Fruit fly (Drosophila melanogaster) whole organism, embryonic: Measurements from ENCODE around the gene Pif1B.

Source experiments
- Abd-B ChIP-seq: fragments of 200-800 bp; sonication (Bioruptor generic); optimal IDR thresholded peaks from 2 replicates; lab custom pipeline; 2018; ENCODE audit warnings: missing biosample characterization, mild to moderate bottlenecking, missing genetic modification characterization, moderate library complexity
- Atf6 ChIP-seq: fragments of 200-800 bp; sonication (Bioruptor generic); IDR thresholded peaks from 2 replicates; pipeline ENCODE4 v1.3.6; 2022; ENCODE audit warnings: missing biosample characterization, missing genetic modification characterization
- C15 ChIP-seq: fragments of 200-800 bp; sonication (Bioruptor generic); IDR thresholded peaks from 3 replicates; pipeline ENCODE4 v1.3.6; 2022; ENCODE audit warnings: missing biosample characterization, missing genetic modification characterization
- CG10543 ChIP-seq: fragments of 200-800 bp; sonication (Bioruptor generic); optimal IDR thresholded peaks from 3 replicates; lab custom pipeline; 2017; ENCODE audit warnings: missing biosample characterization, mild to moderate bottlenecking, missing genetic modification characterization, moderate library complexity
- CG12155 ChIP-seq: fragments of 200-800 bp; sonication (Bioruptor generic); optimal IDR thresholded peaks from 3 replicates; lab custom pipeline; 2016; ENCODE audit warnings: missing biosample characterization, missing genetic modification characterization
- CG12299 ChIP-seq: fragments of 200-800 bp; sonication (Bioruptor generic); optimal IDR thresholded peaks from 2 replicates; lab custom pipeline; 2018; ENCODE audit warnings: missing biosample characterization, mild to moderate bottlenecking, missing genetic modification characterization
- CG13123 ChIP-seq: fragments of 200-800 bp; sonication (Bioruptor generic); optimal IDR thresholded peaks from 2 replicates; lab custom pipeline; 2016; ENCODE audit warnings: missing biosample characterization, missing genetic modification characterization
- CG14965 ChIP-seq: fragments of 200-800 bp; sonication (Bioruptor generic); optimal IDR thresholded peaks from 2 replicates; lab custom pipeline; 2016; ENCODE audit warnings: missing biosample characterization, missing genetic modification characterization, borderline replicate concordance
- CG15601 ChIP-seq: fragments of 200-800 bp; sonication (Bioruptor generic); optimal IDR thresholded peaks from 3 replicates; lab custom pipeline; 2019; ENCODE audit warnings: missing biosample characterization, mild to moderate bottlenecking, missing genetic modification characterization, moderate library complexity
- CG16863 ChIP-seq: fragments of 200-800 bp; sonication (Bioruptor generic); optimal IDR thresholded peaks from 3 replicates; lab custom pipeline; 2016; ENCODE audit warnings: missing biosample characterization, missing genetic modification characterization
- CG17802 ChIP-seq: fragments of 200-800 bp; sonication (Bioruptor generic); optimal IDR thresholded peaks from 2 replicates; lab custom pipeline; 2018; ENCODE audit warnings: missing biosample characterization, mild to moderate bottlenecking, missing genetic modification characterization, moderate library complexity
- CG2199 ChIP-seq: fragments of 200-800 bp; sonication (Bioruptor generic); IDR thresholded peaks from 3 replicates; pipeline ENCODE4 v1.3.6; 2022; ENCODE audit warnings: missing biosample characterization, missing genetic modification characterization
- CG30020 ChIP-seq: fragments of 200-800 bp; optimal IDR thresholded peaks from 2 replicates; lab custom pipeline; 2019; ENCODE audit warnings: missing biosample characterization, mild to moderate bottlenecking, missing genetic modification characterization, moderate library complexity
- CG33213 ChIP-seq: fragments of 200-800 bp; sonication (Bioruptor generic); optimal IDR thresholded peaks from 3 replicates; lab custom pipeline; 2016; ENCODE audit warnings: missing biosample characterization, missing genetic modification characterization
- CG34422 ChIP-seq: fragments of 200-800 bp; sonication (Bioruptor generic); IDR thresholded peaks from 3 replicates; pipeline ENCODE4 v1.3.6; 2022; ENCODE audit warnings: missing biosample characterization, missing genetic modification characterization
- CG3726 ChIP-seq: fragments of 200-800 bp; sonication (Bioruptor generic); IDR thresholded peaks from 3 replicates; pipeline ENCODE4, ENCODE4 v1.3.6; 2022; ENCODE audit warnings: missing biosample characterization, missing genetic modification characterization
- CG6272 ChIP-seq: fragments of 200-800 bp; sonication (Bioruptor generic); IDR thresholded peaks from 2 replicates; pipeline ENCODE4 v1.3.6; 2022; ENCODE audit warnings: missing biosample characterization, missing genetic modification characterization
- CG7357 ChIP-seq: fragments of 200-800 bp; sonication (Bioruptor generic); IDR thresholded peaks from 3 replicates; pipeline ENCODE4 v1.3.6; 2022; ENCODE audit warnings: missing biosample characterization, missing genetic modification characterization
- CG8281 ChIP-seq: fragments of 200-800 bp; sonication (Bioruptor generic); optimal IDR thresholded peaks from 2 replicates; lab custom pipeline; 2018; ENCODE audit warnings: missing biosample characterization, mild to moderate bottlenecking, missing genetic modification characterization, moderate library complexity
- CHES-1-like ChIP-seq: fragments of 200-800 bp; sonication (Bioruptor generic); optimal IDR thresholded peaks from 2 replicates; lab custom pipeline; 2016; ENCODE audit warnings: missing biosample characterization, missing genetic modification characterization
- Fer1 ChIP-seq: fragments of 200-800 bp; sonication (Bioruptor generic); optimal IDR thresholded peaks from 2 replicates; lab custom pipeline; 2017; ENCODE audit warnings: missing biosample characterization, mild to moderate bottlenecking, missing genetic modification characterization
- HLH54F ChIP-seq: fragments of 200-800 bp; sonication (Bioruptor generic); optimal IDR thresholded peaks from 3 replicates; lab custom pipeline; 2016; ENCODE audit warnings: missing biosample characterization, missing genetic modification characterization
- Myb ChIP-seq: fragments of 200-800 bp; sonication (Bioruptor generic); optimal IDR thresholded peaks from 2 replicates; lab custom pipeline; 2016; ENCODE audit warnings: missing biosample characterization, missing genetic modification characterization
- Pdp1 ChIP-seq, 2 experiments: fragments of 200-800 bp; sonication (Bioruptor generic); optimal IDR thresholded peaks; 3 replicates each; lab custom pipeline; 2016; ENCODE audit warnings: missing biosample characterization in 2 of 2, missing genetic modification characterization in 2 of 2, mild to moderate bottlenecking in 1 of 2, moderate library complexity in 1 of 2
- Sry-δ ChIP-seq: fragments of 200-800 bp; sonication (Bioruptor generic); optimal IDR thresholded peaks from 2 replicates; lab custom pipeline; 2016; ENCODE audit warnings: missing biosample characterization, missing genetic modification characterization
- Taf1 ChIP-seq: fragments of 200-800 bp; sonication (Bioruptor generic); IDR thresholded peaks from 2 replicates; pipeline ENCODE4 v1.3.6; 2022; ENCODE audit warnings: missing biosample characterization, missing genetic modification characterization
- Usf ChIP-seq: fragments of 200-800 bp; sonication (Bioruptor generic); optimal IDR thresholded peaks from 2 replicates; lab custom pipeline; 2017; ENCODE audit warnings: missing genotype, missing biosample characterization, missing genetic modification characterization
- ac ChIP-seq: fragments of 200-800 bp; sonication (Bioruptor generic); optimal IDR thresholded peaks from 3 replicates; lab custom pipeline; 2017; ENCODE audit warnings: missing biosample characterization, mild to moderate bottlenecking, missing genetic modification characterization
- bigmax ChIP-seq: fragments of 200-800 bp; sonication (Bioruptor generic); optimal IDR thresholded peaks from 2 replicates; lab custom pipeline; 2018; ENCODE audit warnings: missing biosample characterization, mild to moderate bottlenecking, missing genetic modification characterization
- caup ChIP-seq: fragments of 200-800 bp; sonication (Bioruptor generic); optimal IDR thresholded peaks from 3 replicates; lab custom pipeline; 2017; ENCODE audit warnings: missing biosample characterization, mild to moderate bottlenecking, missing genetic modification characterization, moderate library complexity; ENCODE audit not compliant: severe bottlenecking
- chinmo ChIP-seq: fragments of 200-800 bp; sonication (Bioruptor generic); IDR thresholded peaks from 4 replicates; pipeline ENCODE4 v1.3.6; 2022; ENCODE audit warnings: missing biosample characterization, missing genetic modification characterization; ENCODE audit not compliant: partially characterized antibody
- chm ChIP-seq: fragments of 200-800 bp; sonication (Bioruptor generic); IDR thresholded peaks from 2 replicates; pipeline ENCODE4 v1.3.6; 2022; ENCODE audit warnings: missing biosample characterization, missing genetic modification characterization
- corto ChIP-seq: fragments of 200-800 bp; sonication (Bioruptor generic); optimal IDR thresholded peaks from 2 replicates; lab custom pipeline; 2016; ENCODE audit warnings: missing biosample characterization, mild to moderate bottlenecking, missing genetic modification characterization, moderate library complexity
- ems ChIP-seq: fragments of 200-800 bp; sonication (Bioruptor generic); optimal IDR thresholded peaks from 3 replicates; lab custom pipeline; 2016; ENCODE audit warnings: missing biosample characterization, missing genetic modification characterization
- grau ChIP-seq: fragments of 200-800 bp; optimal IDR thresholded peaks from 3 replicates; lab custom pipeline; 2019; ENCODE audit warnings: missing biosample characterization, mild to moderate bottlenecking, missing genetic modification characterization, moderate library complexity
- hbn ChIP-seq: fragments of 200-800 bp; sonication (Bioruptor generic); IDR thresholded peaks from 2 replicates; pipeline ENCODE4 v1.3.6; 2022; ENCODE audit warnings: missing biosample characterization, missing genetic modification characterization; ENCODE audit not compliant: partially characterized antibody
- nmo ChIP-seq: fragments of 200-800 bp; sonication (Bioruptor generic); optimal IDR thresholded peaks from 2 replicates; lab custom pipeline; 2018; ENCODE audit warnings: missing biosample characterization, mild to moderate bottlenecking, missing genetic modification characterization, moderate library complexity
- pan ChIP-seq, 4 experiments: fragments of >200 bp in 3 of 4; fragments of 200-800 bp in 1 of 4; sonication (Bioruptor generic) in 1 of 4; optimal IDR thresholded peaks in 3 of 4; IDR thresholded peaks in 1 of 4; 2 replicates each; pipeline versions ENCODE4 v1.3.6 to Lab custom; 2017 to 2022; ENCODE audit warnings: missing biosample characterization in 2 of 4, missing genetic modification characterization in 2 of 4, mixed read lengths in 1 of 4
- phol ChIP-seq: fragments of 200-800 bp; sonication (Bioruptor generic); optimal IDR thresholded peaks from 3 replicates; lab custom pipeline; 2018; ENCODE audit warnings: missing biosample characterization, mild to moderate bottlenecking, missing genetic modification characterization, moderate library complexity
- ro ChIP-seq: fragments of 200-800 bp; sonication (Bioruptor generic); IDR thresholded peaks from 2 replicates; pipeline ENCODE4 v1.3.6; 2022; ENCODE audit warnings: missing biosample characterization, missing genetic modification characterization
- seq ChIP-seq: fragments of 200-800 bp; sonication (Bioruptor generic); IDR thresholded peaks from 2 replicates; pipeline ENCODE4 v1.3.6; 2022; ENCODE audit warnings: missing biosample characterization, missing genetic modification characterization
- shn ChIP-seq: fragments of 200-800 bp; sonication (Bioruptor generic); optimal IDR thresholded peaks from 3 replicates; lab custom pipeline; 2016; ENCODE audit warnings: missing biosample characterization, missing genetic modification characterization
- so ChIP-seq: fragments of 200-800 bp; sonication (Bioruptor generic); IDR thresholded peaks from 3 replicates; pipeline ENCODE4 v1.3.6; 2022; ENCODE audit warnings: missing biosample characterization, missing genetic modification characterization
- stwl ChIP-seq: fragments of 200-800 bp; sonication (Bioruptor generic); optimal IDR thresholded peaks from 3 replicates; lab custom pipeline; 2018; ENCODE audit warnings: missing biosample characterization, mild to moderate bottlenecking, missing genetic modification characterization, moderate library complexity
- sug ChIP-seq: fragments of 200-800 bp; optimal IDR thresholded peaks from 2 replicates; lab custom pipeline; 2019; ENCODE audit warnings: missing biosample characterization, mild to moderate bottlenecking, missing genetic modification characterization, moderate library complexity
- tx ChIP-seq: fragments of 200-800 bp; sonication (Bioruptor generic); optimal IDR thresholded peaks from 2 replicates; lab custom pipeline; 2016; ENCODE audit warnings: missing biosample characterization, missing genetic modification characterization
- wek ChIP-seq: fragments of 200-800 bp; sonication (Bioruptor generic); optimal IDR thresholded peaks from 3 replicates; lab custom pipeline; 2018; ENCODE audit warnings: missing biosample characterization, mild to moderate bottlenecking, missing genetic modification characterization, moderate library complexity
- z ChIP-seq: fragments of 200-800 bp; sonication (Bioruptor generic); IDR thresholded peaks from 3 replicates; pipeline ENCODE4 v1.3.6; 2022; ENCODE audit warnings: missing biosample characterization, missing genetic modification characterization
- zen2 ChIP-seq: fragments of 200-800 bp; sonication (Bioruptor generic); IDR thresholded peaks from 3 replicates; pipeline ENCODE4 v1.3.6; 2022; ENCODE audit warnings: missing biosample characterization, missing genetic modification characterization; ENCODE audit not compliant: partially characterized antibody

Pif1B gene

DNA sequence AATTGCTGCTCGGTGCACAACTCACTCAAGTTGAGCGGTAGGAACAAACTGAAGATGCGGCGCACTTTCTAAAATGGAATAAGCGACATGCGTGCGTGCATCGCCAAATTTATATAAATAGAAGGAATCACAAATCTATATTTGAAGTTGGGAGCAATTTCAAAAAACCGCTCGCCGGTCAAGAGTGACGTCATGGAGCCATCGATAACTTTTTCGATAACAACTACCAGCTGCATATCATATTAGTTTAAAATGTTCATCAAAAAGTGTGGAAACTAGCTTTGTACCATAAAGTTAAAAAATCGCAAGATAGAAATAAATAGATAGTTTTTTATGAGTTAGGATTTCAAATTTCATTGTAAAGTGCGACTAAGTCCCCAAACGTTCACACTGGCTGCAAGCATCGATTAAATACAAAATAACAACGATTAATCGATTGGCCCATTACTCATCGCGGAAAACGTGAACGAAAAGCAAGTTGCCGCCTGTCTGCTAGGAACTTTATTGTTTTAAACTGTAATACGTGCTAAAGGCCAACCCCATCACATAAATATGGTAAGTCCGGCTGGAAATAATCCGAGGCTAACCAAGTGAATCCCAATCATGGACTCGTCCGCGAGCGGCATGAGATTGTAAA, at the start of gene Pif1B, which contains the start of the genes Pif1A and CCT7:
Gene Pif1B, minus strand, starts transcription at position 51 of the 637 bp plus-strand sequence.
Gene Pif1A, minus strand, starts transcription at position 51 of the 637 bp plus-strand sequence.
Gene CCT7, plus strand, starts transcription at position 439 of the 637 bp plus-strand sequence.
- peak; percentile 69 for TF ChIP-seq CHES-1-like (GFP tag; lab: Kevin White, UChicago)
- no peak for TF ChIP-seq CG8281 (tag; lab: Kevin White, UChicago)
- no peak for TF ChIP-seq sug (tag; lab: Kevin White, UChicago)
- TF ChIP-seq Sry-δ (GFP tag; lab: Kevin White, UChicago): peak; percentile 85
- TF ChIP-seq CG3726: no peak
- TF ChIP-seq CG30020 (tag; lab: Kevin White, UChicago): peak; percentile 46
- peak; percentile 87 for TF ChIP-seq stwl (tag; lab: Kevin White, UChicago)
- TF ChIP-seq grau: no peak
- TF ChIP-seq Abd-B: no peak
- no peak for TF ChIP-seq ro (GFP tag; lab: Robert Waterston, UW)
- peak in 1 of 2 experiments; percentile 29 for TF ChIP-seq Pdp1 (GFP tag; optimal IDR thresholded peaks at IDR 0.05; lab: Kevin White, UChicago)
- TF ChIP-seq CG14965 (GFP tag; lab: Kevin White, UChicago): no peak
- TF ChIP-seq CG34422: peak; percentile 79; the same call in 2 of the 3 replicates
- no peak for TF ChIP-seq corto (GFP tag; lab: Kevin White, UChicago)
- no peak for TF ChIP-seq ac (GFP tag; lab: Kevin White, UChicago)
- TF ChIP-seq CG33213 (GFP tag; lab: Kevin White, UChicago): peak; percentile 13
- TF ChIP-seq chinmo (GFP tag; lab: Robert Waterston, UW): peak; percentile 90; the same call in 3 of the 4 replicates
- TF ChIP-seq Fer1 (GFP tag; lab: Kevin White, UChicago): peak; percentile 15
- TF ChIP-seq wek: no peak
- no peak for TF ChIP-seq so
- no peak for TF ChIP-seq caup (GFP tag; lab: Kevin White, UChicago)
- peak; percentile 95 for TF ChIP-seq hbn (GFP tag; lab: Robert Waterston, UW)
- peak; percentile 94 for TF ChIP-seq bigmax
- TF ChIP-seq CG17802: peak; percentile 78
- no peak for TF ChIP-seq Atf6
- peak; percentile 66; the same call in 2 of the 3 replicates for TF ChIP-seq z (GFP tag; lab: Robert Waterston, UW)
- TF ChIP-seq Usf (GFP tag; lab: Kevin White, UChicago): no peak
- no peak for TF ChIP-seq CG6272 (GFP tag; lab: Robert Waterston, UW)
- TF ChIP-seq CG10543: no peak
- peak; percentile 47 for TF ChIP-seq nmo (GFP tag; lab: Kevin White, UChicago)
- no peak for TF ChIP-seq CG13123 (GFP tag; lab: Kevin White, UChicago)
- TF ChIP-seq ems (GFP tag; lab: Kevin White, UChicago): peak; percentile 17
- TF ChIP-seq zen2 (GFP tag; lab: Robert Waterston, UW): peak; percentile 88
- no peak for TF ChIP-seq chm
- peak; percentile 86 for TF ChIP-seq Myb
- no peak for TF ChIP-seq CG2199 (GFP tag; lab: Robert Waterston, UW)
- TF ChIP-seq tx: peak; percentile 62
- peak; percentile 33 for TF ChIP-seq CG12299 (tag; lab: Kevin White, UChicago)
- no peak for TF ChIP-seq C15 (GFP tag; lab: Robert Waterston, UW)
- TF ChIP-seq CG12155: peak; percentile 26
- no peak for TF ChIP-seq pan (optimal IDR thresholded peaks at IDR 0.05; lab: Kevin White, UChicago)
- no peak for TF ChIP-seq pan (GFP tag; optimal IDR thresholded peaks at IDR 0.05 in 1 of 2, IDR thresholded peaks at IDR 0.05 in 1 of 2)
- peak; percentile 28 for TF ChIP-seq CG16863 (GFP tag; lab: Kevin White, UChicago)
- TF ChIP-seq CG7357 (GFP tag; lab: Robert Waterston, UW): peak; percentile 89
- peak; percentile 42 for TF ChIP-seq phol (tag; lab: Kevin White, UChicago)
- peak; percentile 24 for TF ChIP-seq CG15601 (tag; lab: Kevin White, UChicago)
- TF ChIP-seq seq (GFP tag; lab: Robert Waterston, UW): no peak
- peak; percentile 25 for TF ChIP-seq HLH54F
- peak; percentile 10 for TF ChIP-seq shn
- TF ChIP-seq Taf1: no peak
